Fruit fly (Drosophila melanogaster) whole organism, embryonic: ENCODE results near the gene Zasp66.

Source experiments
- Abd-B ChIP-seq: fragments of 200-800 bp; sonication (Bioruptor generic); optimal IDR thresholded peaks from 2 replicates; lab custom pipeline; 2018; ENCODE audit warnings: missing biosample characterization, mild to moderate bottlenecking, missing genetic modification characterization, moderate library complexity
- Atf6 ChIP-seq: fragments of 200-800 bp; sonication (Bioruptor generic); IDR thresholded peaks from 2 replicates; pipeline ENCODE4 v1.3.6; 2022; ENCODE audit warnings: missing biosample characterization, missing genetic modification characterization
- C15 ChIP-seq: fragments of 200-800 bp; sonication (Bioruptor generic); IDR thresholded peaks from 3 replicates; pipeline ENCODE4 v1.3.6; 2022; ENCODE audit warnings: missing biosample characterization, missing genetic modification characterization
- CG11398 ChIP-seq: fragments of 200-800 bp; sonication (Bioruptor generic); optimal IDR thresholded peaks from 2 replicates; lab custom pipeline; 2016; ENCODE audit warnings: missing biosample characterization, missing genetic modification characterization
- CG12104 ChIP-seq: fragments of 200-800 bp; sonication (Bioruptor generic); optimal IDR thresholded peaks from 3 replicates; lab custom pipeline; 2016; ENCODE audit warnings: missing biosample characterization, missing genetic modification characterization
- CG12155 ChIP-seq: fragments of 200-800 bp; sonication (Bioruptor generic); optimal IDR thresholded peaks from 3 replicates; lab custom pipeline; 2016; ENCODE audit warnings: missing biosample characterization, missing genetic modification characterization
- CG15073 ChIP-seq: fragments of 200-800 bp; sonication (Bioruptor generic); optimal IDR thresholded peaks from 2 replicates; lab custom pipeline; 2016; ENCODE audit warnings: missing biosample characterization, missing genetic modification characterization
- CG17912 ChIP-seq: fragments of 200-800 bp; sonication (Bioruptor generic); optimal IDR thresholded peaks from 2 replicates; lab custom pipeline; 2018; ENCODE audit warnings: missing biosample characterization, mild to moderate bottlenecking, missing genetic modification characterization
- CG33213 ChIP-seq: fragments of 200-800 bp; sonication (Bioruptor generic); optimal IDR thresholded peaks from 3 replicates; lab custom pipeline; 2016; ENCODE audit warnings: missing biosample characterization, missing genetic modification characterization
- CG3726 ChIP-seq: fragments of 200-800 bp; sonication (Bioruptor generic); IDR thresholded peaks from 3 replicates; pipeline ENCODE4, ENCODE4 v1.3.6; 2022; ENCODE audit warnings: missing biosample characterization, missing genetic modification characterization
- CG3995 ChIP-seq: fragments of 200-800 bp; sonication (Bioruptor generic); optimal IDR thresholded peaks from 3 replicates; lab custom pipeline; 2016; ENCODE audit warnings: missing biosample characterization, missing genetic modification characterization
- CG4282 ChIP-seq: fragments of 200-800 bp; sonication (Bioruptor generic); optimal IDR thresholded peaks from 2 replicates; lab custom pipeline; 2016; ENCODE audit warnings: missing biosample characterization, missing genetic modification characterization
- CG5245 ChIP-seq: fragments of 200-800 bp; sonication (Bioruptor generic); optimal IDR thresholded peaks from 3 replicates; lab custom pipeline; 2016; ENCODE audit warnings: missing biosample characterization, missing genetic modification characterization
- CG9215 ChIP-seq: fragments of 200-800 bp; sonication (Bioruptor generic); IDR thresholded peaks from 2 replicates; pipeline ENCODE4 v1.3.6; 2022; ENCODE audit warnings: missing biosample characterization, missing genetic modification characterization
- CG9797 ChIP-seq: fragments of 200-800 bp; sonication (Bioruptor generic); optimal IDR thresholded peaks from 3 replicates; lab custom pipeline; 2018; ENCODE audit warnings: missing biosample characterization, mild to moderate bottlenecking, missing genetic modification characterization
- CG9876 ChIP-seq: fragments of 200-800 bp; sonication (Bioruptor generic); optimal IDR thresholded peaks from 2 replicates; lab custom pipeline; 2016; ENCODE audit warnings: missing biosample characterization, missing genetic modification characterization
- Dad ChIP-seq: fragments of 200-800 bp; sonication (Bioruptor generic); optimal IDR thresholded peaks from 3 replicates; lab custom pipeline; 2016; ENCODE audit warnings: missing biosample characterization, missing genetic modification characterization
- Dbx ChIP-seq: fragments of 200-800 bp; sonication (Bioruptor generic); IDR thresholded peaks from 3 replicates; pipeline ENCODE4 v1.3.6; 2022; ENCODE audit warnings: missing biosample characterization, missing genetic modification characterization
- Deaf1 ChIP-seq: fragments of 200-800 bp; optimal IDR thresholded peaks from 3 replicates; lab custom pipeline; 2019; ENCODE audit warnings: missing biosample characterization, mild to moderate bottlenecking, missing genetic modification characterization, moderate library complexity
- Dref ChIP-seq: fragments of 200-800 bp; sonication (Bioruptor generic); IDR thresholded peaks from 2 replicates; pipeline ENCODE4 v1.3.6; 2022; ENCODE audit warnings: missing biosample characterization, missing genetic modification characterization
- Hmx ChIP-seq: fragments of 200-800 bp; sonication (Bioruptor generic); optimal IDR thresholded peaks from 2 replicates; lab custom pipeline; 2016; ENCODE audit warnings: missing biosample characterization, missing genetic modification characterization
- Hr39 ChIP-seq: fragments of >200 bp; optimal IDR thresholded peaks from 2 replicates; lab custom pipeline; 2017
- Jarid2 ChIP-seq: fragments of 200-800 bp; sonication (Bioruptor generic); optimal IDR thresholded peaks from 3 replicates; lab custom pipeline; 2017; ENCODE audit warnings: mild to moderate bottlenecking, missing biosample characterization, missing genetic modification reagents, missing genetic modification characterization
- Lpt ChIP-seq: fragments of >200 bp; optimal IDR thresholded peaks from 2 replicates; lab custom pipeline; 2018; ENCODE audit warnings: missing biosample characterization, missing genetic modification characterization
- PHDP ChIP-seq: fragments of 200-800 bp; sonication (Bioruptor generic); optimal IDR thresholded peaks from 3 replicates; lab custom pipeline; 2018; ENCODE audit warnings: missing biosample characterization, mild to moderate bottlenecking, missing genetic modification characterization, moderate library complexity
- Ptx1 ChIP-seq: fragments of 200-800 bp; sonication (Bioruptor generic); IDR thresholded peaks from 2 replicates; pipeline ENCODE4 v1.3.6; 2022; ENCODE audit warnings: missing biosample characterization, missing genetic modification characterization
- Rfx ChIP-seq: fragments of 200-800 bp; sonication (Bioruptor generic); IDR thresholded peaks from 2 replicates; pipeline ENCODE4 v1.3.6; 2022; ENCODE audit warnings: missing biosample characterization, missing genetic modification characterization
- Sox100B ChIP-seq: fragments of 200-800 bp; sonication (Bioruptor generic); optimal IDR thresholded peaks from 3 replicates; lab custom pipeline; 2018; ENCODE audit warnings: missing biosample characterization, mild to moderate bottlenecking, missing genetic modification characterization
- Stat92E ChIP-seq, 3 experiments: fragments of >200 bp in 2 of 3; fragments of 200-800 bp in 1 of 3; sonication (Bioruptor generic) in 1 of 3; optimal IDR thresholded peaks; 2 replicates each; lab custom pipeline; 2017 to 2019; ENCODE audit warnings: missing biosample characterization in 3 of 3, missing genetic modification characterization in 3 of 3, mild to moderate bottlenecking in 1 of 3, moderate library complexity in 1 of 3
- amos ChIP-seq: fragments of 200-800 bp; sonication (Bioruptor generic); IDR thresholded peaks from 2 replicates; pipeline ENCODE4 v1.3.6; 2022; ENCODE audit warnings: missing biosample characterization, missing genetic modification characterization; ENCODE audit not compliant: partially characterized antibody
- ase ChIP-seq: fragments of 200-800 bp; sonication (Bioruptor generic); IDR thresholded peaks from 3 replicates; pipeline ENCODE4 v1.3.6; 2022; ENCODE audit warnings: missing biosample characterization, missing genetic modification characterization
- cas ChIP-seq: fragments of 200-800 bp; sonication (Bioruptor generic); IDR thresholded peaks from 2 replicates; pipeline ENCODE4 v1.3.6; 2022; ENCODE audit warnings: missing biosample characterization, missing genetic modification characterization
- chm ChIP-seq: fragments of 200-800 bp; sonication (Bioruptor generic); IDR thresholded peaks from 2 replicates; pipeline ENCODE4 v1.3.6; 2022; ENCODE audit warnings: missing biosample characterization, missing genetic modification characterization
- crol ChIP-seq: fragments of 200-800 bp; sonication (Bioruptor generic); IDR thresholded peaks from 2 replicates; pipeline ENCODE4 v1.3.6; 2022; ENCODE audit warnings: missing biosample characterization, missing genetic modification characterization
- dati ChIP-seq: fragments of 200-800 bp; sonication (Bioruptor generic); IDR thresholded peaks from 2 replicates; pipeline ENCODE4 v1.3.6; 2022; ENCODE audit warnings: missing biosample characterization, missing genetic modification characterization
- fu2 ChIP-seq: fragments of 200-800 bp; sonication (Bioruptor generic); optimal IDR thresholded peaks from 2 replicates; lab custom pipeline; 2016; ENCODE audit warnings: missing biosample characterization, missing genetic modification characterization
- grau ChIP-seq: fragments of 200-800 bp; optimal IDR thresholded peaks from 3 replicates; lab custom pipeline; 2019; ENCODE audit warnings: missing biosample characterization, mild to moderate bottlenecking, missing genetic modification characterization, moderate library complexity
- gro ChIP-seq: fragments of 200-800 bp; sonication (Bioruptor generic); optimal IDR thresholded peaks from 2 replicates; lab custom pipeline; 2016; ENCODE audit warnings: missing biosample characterization, missing genetic modification characterization
- jing ChIP-seq: fragments of 200-800 bp; sonication (Bioruptor generic); optimal IDR thresholded peaks from 2 replicates; lab custom pipeline; 2018; ENCODE audit warnings: missing biosample characterization, mild to moderate bottlenecking, missing genetic modification characterization
- lbe ChIP-seq: fragments of 200-800 bp; sonication (Bioruptor generic); optimal IDR thresholded peaks from 2 replicates; lab custom pipeline; 2016; ENCODE audit warnings: missing biosample characterization, mild to moderate bottlenecking, missing genetic modification characterization
- otp ChIP-seq: fragments of 200-800 bp; sonication (Bioruptor generic); IDR thresholded peaks from 3 replicates; pipeline ENCODE4, ENCODE4 v1.3.6; 2022; ENCODE audit warnings: missing biosample characterization, missing genetic modification characterization
- p53 ChIP-seq: fragments of 200-800 bp; sonication (Bioruptor generic); optimal IDR thresholded peaks from 2 replicates; lab custom pipeline; 2016; ENCODE audit warnings: missing biosample characterization, missing genetic modification characterization
- pfk ChIP-seq: fragments of 200-800 bp; sonication (Bioruptor generic); optimal IDR thresholded peaks from 2 replicates; lab custom pipeline; 2018; ENCODE audit warnings: missing biosample characterization, mild to moderate bottlenecking, missing genetic modification characterization, moderate library complexity
- pnt ChIP-seq: fragments of 200-800 bp; sonication (Bioruptor generic); optimal IDR thresholded peaks from 3 replicates; lab custom pipeline; 2016; ENCODE audit warnings: missing biosample characterization, missing genetic modification characterization
- rib ChIP-seq: fragments of 200-800 bp; sonication (Bioruptor generic); IDR thresholded peaks from 2 replicates; pipeline ENCODE4 v1.3.6; 2022; ENCODE audit warnings: missing biosample characterization, missing genetic modification characterization
- stwl ChIP-seq: fragments of 200-800 bp; sonication (Bioruptor generic); optimal IDR thresholded peaks from 3 replicates; lab custom pipeline; 2018; ENCODE audit warnings: missing biosample characterization, mild to moderate bottlenecking, missing genetic modification characterization, moderate library complexity
- tin ChIP-seq: fragments of 200-800 bp; sonication (Bioruptor generic); optimal IDR thresholded peaks from 3 replicates; lab custom pipeline; 2016; ENCODE audit warnings: missing biosample characterization, missing genetic modification characterization
- tx ChIP-seq: fragments of 200-800 bp; sonication (Bioruptor generic); optimal IDR thresholded peaks from 2 replicates; lab custom pipeline; 2016; ENCODE audit warnings: missing biosample characterization, missing genetic modification characterization
- unpg ChIP-seq: fragments of 200-800 bp; sonication (Bioruptor generic); optimal IDR thresholded peaks from 3 replicates; lab custom pipeline; 2018; ENCODE audit warnings: missing biosample characterization, mild to moderate bottlenecking, missing genetic modification characterization, moderate library complexity
- wor ChIP-seq: fragments of 200-800 bp; sonication (Bioruptor generic); IDR thresholded peaks from 2 replicates; pipeline ENCODE4 v1.3.6; 2022; ENCODE audit warnings: missing biosample characterization, missing genetic modification characterization
- z ChIP-seq: fragments of 200-800 bp; sonication (Bioruptor generic); IDR thresholded peaks from 3 replicates; pipeline ENCODE4 v1.3.6; 2022; ENCODE audit warnings: missing biosample characterization, missing genetic modification characterization
- zen2 ChIP-seq: fragments of 200-800 bp; sonication (Bioruptor generic); IDR thresholded peaks from 3 replicates; pipeline ENCODE4 v1.3.6; 2022; ENCODE audit warnings: missing biosample characterization, missing genetic modification characterization; ENCODE audit not compliant: partially characterized antibody

Gene Zasp66

dm6 chr3L:8675545-8676084 is 51.4 kb downstream of the Zasp66 start, which contains the start of gene hry (continued):
- TF ChIP-seq CG9215 (GFP tag; lab: Robert Waterston, UW) (no peak), dati (no peak), Dbx (GFP tag; lab: Robert Waterston, UW) (peak; percentile 39; the same call in 1 of the 3 replicates), CG3726 (GFP tag; lab: Robert Waterston, UW) (0 out of 3 replicates have a peak, but pooled peaks have one; percentile 21), pnt (no peak), stwl (tag; lab: Kevin White, UChicago) (peak; percentile 10), CG5245 (GFP tag; lab: Kevin White, UChicago) (peak; percentile 92), Stat92E (GFP tag; optimal IDR thresholded peaks at IDR 0.05; lab: Kevin White, UChicago) (peak in 1 of 3 experiments; percentile 73), Dad (no peak), Ptx1 (GFP tag; lab: Robert Waterston, UW) (no peak), crol (GFP tag; lab: Robert Waterston, UW) (peak; percentile 67), CG12104 (GFP tag; lab: Kevin White, UChicago) (no peak), CG15073 (GFP tag; lab: Kevin White, UChicago) (no peak), Hmx (GFP tag; lab: Kevin White, UChicago) (no peak), CG9876 (GFP tag; lab: Kevin White, UChicago) (no peak), Deaf1 (tag; lab: Kevin White, UChicago) (peak; percentile 100), jing (GFP tag; lab: Kevin White, UChicago) (peak; percentile 58), Dref (peak; percentile 16; the same call in 1 of the 2 replicates), cas (GFP tag; lab: Robert Waterston, UW) (0 out of 2 replicates have a peak, but pooled peaks have one; percentile 27), CG4282 (GFP tag; lab: Kevin White, UChicago) (no peak), CG33213 (GFP tag; lab: Kevin White, UChicago) (no peak), otp (no peak), Atf6 (no peak; the same call in 1 of the 2 replicates), unpg (GFP tag; lab: Kevin White, UChicago) (peak; percentile 20), Lpt (no peak), Hr39 (lab: Kevin White, UChicago) (no peak), rib (GFP tag; lab: Robert Waterston, UW) (peak; percentile 64; the same call in 1 of the 2 replicates), p53 (GFP tag; lab: Kevin White, UChicago) (no peak), ase (GFP tag; lab: Robert Waterston, UW) (no peak), CG12155 (peak; percentile 22), CG17912 (GFP tag; lab: Kevin White, UChicago) (peak; percentile 63), z (GFP tag; lab: Robert Waterston, UW) (no peak), Rfx (GFP tag; lab: Robert Waterston, UW) (peak; percentile 30; the same call in 1 of the 2 replicates), tin (GFP tag; lab: Kevin White, UChicago) (no peak), C15 (GFP tag; lab: Robert Waterston, UW) (no peak), Jarid2 (GFP tag; lab: Kevin White, UChicago) (peak; percentile 100), tx (GFP tag; lab: Kevin White, UChicago) (no peak), lbe (GFP tag; lab: Kevin White, UChicago) (peak; percentile 77), CG3995 (GFP tag; lab: Kevin White, UChicago) (no peak), zen2 (GFP tag; lab: Robert Waterston, UW) (0 out of 3 replicates have a peak, but pooled peaks have one; percentile 21), grau (peak; percentile 38), wor (no peak), CG11398 (GFP tag; lab: Kevin White, UChicago) (no peak), CG9797 (GFP tag; lab: Kevin White, UChicago) (no peak), pfk (GFP tag; lab: Kevin White, UChicago) (peak; percentile 4), gro (GFP tag; lab: Kevin White, UChicago) (peak; percentile 32), Abd-B (GFP tag; lab: Kevin White, UChicago) (no peak), fu2 (GFP tag; lab: Kevin White, UChicago) (no peak), chm (GFP tag; lab: Robert Waterston, UW) (peak; percentile 69), PHDP (tag; lab: Kevin White, UChicago) (peak; percentile 23), amos (peak; percentile 58; the same call in 1 of the 2 replicates), Sox100B (GFP tag; lab: Kevin White, UChicago) (no peak)
